Fruit fly (Drosophila melanogaster): Measurements from ENCODE around the gene acs.

The acs gene

dm6 chr3L:1947463-1948126 lies 23.8 kb upstream of the acs start, which contains the start of the genes mu2 and Cnb:
Gene mu2, minus strand, starts transcription at chr3L:1947475.
Gene Cnb, plus strand, starts transcription at chr3L:1947565.
- TF ChIP-seq lilli (GFP tag; optimal IDR thresholded peaks at IDR 0.05) = no peak
- TF ChIP-seq Hsf (GFP tag; optimal IDR thresholded peaks at IDR 0.05) = peak; percentile 22
- TF ChIP-seq Ravus (GFP tag; IDR thresholded peaks at IDR 0.05) = no peak
- peak; percentile 40; the same call in 1 of the 3 replicates for TF ChIP-seq CG34422 (GFP tag; IDR thresholded peaks at IDR 0.05)
- no peak for TF ChIP-seq CG12299 (tag; optimal IDR thresholded peaks at IDR 0.05)
- TF ChIP-seq prd (optimal IDR thresholded peaks at IDR 0.05) = no peak
- 0 out of 3 replicates have a peak, but pooled peaks have one; percentile 18 for TF ChIP-seq prd (GFP tag; IDR thresholded peaks at IDR 0.05)
- TF ChIP-seq CG8924 (tag; optimal IDR thresholded peaks at IDR 0.05) = no peak
- TF ChIP-seq da (GFP tag; optimal IDR thresholded peaks at IDR 0.05) = no peak
- no peak for TF ChIP-seq so (GFP tag; IDR thresholded peaks at IDR 0.05)
- no peak for TF ChIP-seq CG6765 (GFP tag; optimal IDR thresholded peaks at IDR 0.05)
- TF ChIP-seq CG18764 (GFP tag; optimal IDR thresholded peaks at IDR 0.05) = no peak
- no peak for TF ChIP-seq CG1832 (GFP tag; optimal IDR thresholded peaks at IDR 0.05)
- TF ChIP-seq Ptx1 (GFP tag; IDR thresholded peaks at IDR 0.05) = 0 out of 2 replicates have a peak, but pooled peaks have one; percentile 10
- 0 out of 3 replicates have a peak, but pooled peaks have one; percentile 47 for TF ChIP-seq CG7963 (GFP tag; IDR thresholded peaks at IDR 0.05; ENCODE audit: partially characterized antibody)
- TF ChIP-seq CG7372 (GFP tag; IDR thresholded peaks at IDR 0.05) = no peak
- peak; percentile 72; the same call in 2 of the 3 replicates for TF ChIP-seq CG14860 (GFP tag; IDR thresholded peaks at IDR 0.05; ENCODE audit: partially characterized antibody)
- TF ChIP-seq CG34376 (GFP tag; optimal IDR thresholded peaks at IDR 0.05) = no peak
- no peak for TF ChIP-seq CG4360 (GFP tag; IDR thresholded peaks at IDR 0.05)
- TF ChIP-seq exex (tag; optimal IDR thresholded peaks at IDR 0.05) = no peak
- TF ChIP-seq CG2129 (GFP tag; IDR thresholded peaks at IDR 0.05; ENCODE audit: partially characterized antibody) = peak; percentile 71
- 0 out of 4 replicates have a peak, but pooled peaks have one; percentile 27 for TF ChIP-seq Gug (GFP tag; IDR thresholded peaks at IDR 0.05)
- TF ChIP-seq CG6654 (GFP tag; optimal IDR thresholded peaks at IDR 0.05) = no peak
- TF ChIP-seq CG2120 (GFP tag; optimal IDR thresholded peaks at IDR 0.05) = no peak
- TF ChIP-seq Opbp (GFP tag; IDR thresholded peaks at IDR 0.05; ENCODE audit: partially characterized antibody) = peak; percentile 78; the same call in 2 of the 3 replicates
- TF ChIP-seq bigmax (GFP tag; optimal IDR thresholded peaks at IDR 0.05) = no peak
- peak; percentile 89 for TF ChIP-seq CG13287 (GFP tag; IDR thresholded peaks at IDR 0.05; ENCODE audit: partially characterized antibody)
- no peak for TF ChIP-seq Dip2 (GFP tag; IDR thresholded peaks at IDR 0.05)
- no peak for TF ChIP-seq Sry-β (GFP tag; optimal IDR thresholded peaks at IDR 0.05)
- TF ChIP-seq CG10565 (GFP tag; optimal IDR thresholded peaks at IDR 0.05) = no peak
- no peak for TF ChIP-seq MTF-1 (GFP tag; optimal IDR thresholded peaks at IDR 0.05; ENCODE audit: borderline replicate concordance)
- TF ChIP-seq phol (tag; optimal IDR thresholded peaks at IDR 0.05) = peak; percentile 73
- peak; percentile 19 for TF ChIP-seq fu2 (GFP tag; optimal IDR thresholded peaks at IDR 0.05)
- TF ChIP-seq Hr39 (optimal IDR thresholded peaks at IDR 0.05) = peak; percentile 48
- no peak for TF ChIP-seq her (GFP tag; optimal IDR thresholded peaks at IDR 0.05)
- TF ChIP-seq CoRest (tag; optimal IDR thresholded peaks at IDR 0.05) = no peak
- no peak for TF ChIP-seq sd (tag; optimal IDR thresholded peaks at IDR 0.05)
- TF ChIP-seq vvl (GFP tag; IDR thresholded peaks at IDR 0.05) = 0 out of 2 replicates have a peak, but pooled peaks have one; percentile 11
- no peak for TF ChIP-seq gt (GFP tag; IDR thresholded peaks at IDR 0.05)
- TF ChIP-seq zen (tag; optimal IDR thresholded peaks at IDR 0.05) = no peak
- TF ChIP-seq ATbp (GFP tag; optimal IDR thresholded peaks at IDR 0.05) = no peak
- TF ChIP-seq Nf-YC (tag; optimal IDR thresholded peaks at IDR 0.05) = no peak
- peak; percentile 59 for TF ChIP-seq Ets65A (GFP tag)
- TF ChIP-seq CG3281 (GFP tag; optimal IDR thresholded peaks at IDR 0.05) = no peak
- no peak for TF ChIP-seq CG12659 (GFP tag; optimal IDR thresholded peaks at IDR 0.05)
- no peak for TF ChIP-seq Six4 (GFP tag; optimal IDR thresholded peaks at IDR 0.05)
- no peak for TF ChIP-seq CG43689 (GFP tag; IDR thresholded peaks at IDR 0.05)
- TF ChIP-seq CG12219 (GFP tag; optimal IDR thresholded peaks at IDR 0.05) = no peak
- no peak for TF ChIP-seq CG3407 (GFP tag; optimal IDR thresholded peaks at IDR 0.05)
- peak; percentile 40; the same call in 1 of the 3 replicates for TF ChIP-seq ci (GFP tag; IDR thresholded peaks at IDR 0.05)

Data from whole organism, embryonic.